Fruit fly (Drosophila melanogaster) whole organism, embryonic: Measurements from ENCODE around the gene CG43060.

Source experiments
- CG10274 ChIP-seq: fragments of 200-800 bp; sonication (Bioruptor generic); optimal IDR thresholded peaks from 3 replicates; lab custom pipeline; 2017; ENCODE audit warnings: missing biosample characterization, mild to moderate bottlenecking, missing genetic modification characterization
- CG12104 ChIP-seq: fragments of 200-800 bp; sonication (Bioruptor generic); optimal IDR thresholded peaks from 3 replicates; lab custom pipeline; 2016; ENCODE audit warnings: missing biosample characterization, missing genetic modification characterization
- CG12659 ChIP-seq: fragments of 200-800 bp; sonication (Bioruptor generic); optimal IDR thresholded peaks from 3 replicates; lab custom pipeline; 2017; ENCODE audit warnings: mild to moderate bottlenecking, missing biosample characterization, missing genetic modification reagents, missing genetic modification characterization
- CG13287 ChIP-seq: fragments of 200-800 bp; sonication (Bioruptor generic); IDR thresholded peaks from 2 replicates; pipeline ENCODE4 v1.3.6; 2022; ENCODE audit warnings: missing biosample characterization, missing genetic modification characterization; ENCODE audit not compliant: partially characterized antibody
- CG14050 ChIP-seq: fragments of 200-800 bp; sonication (Bioruptor generic); IDR thresholded peaks from 3 replicates; pipeline ENCODE4 v1.3.6; 2022; ENCODE audit warnings: missing biosample characterization, missing genetic modification characterization
- CG1603 ChIP-seq: fragments of 200-800 bp; sonication (Bioruptor generic); optimal IDR thresholded peaks from 2 replicates; lab custom pipeline; 2019; ENCODE audit warnings: missing biosample characterization, mild to moderate bottlenecking, missing genetic modification characterization, moderate library complexity
- CG17568 ChIP-seq: fragments of 200-800 bp; sonication (Bioruptor generic); optimal IDR thresholded peaks from 2 replicates; lab custom pipeline; 2018; ENCODE audit warnings: missing biosample characterization, mild to moderate bottlenecking, missing genetic modification characterization, moderate library complexity
- CG17829 ChIP-seq: fragments of 200-800 bp; optimal IDR thresholded peaks from 2 replicates; lab custom pipeline; 2019; ENCODE audit warnings: missing biosample characterization, mild to moderate bottlenecking, missing genetic modification characterization, moderate library complexity
- CG18619 ChIP-seq: fragments of 200-800 bp; sonication (Bioruptor generic); optimal IDR thresholded peaks from 3 replicates; lab custom pipeline; 2017; ENCODE audit warnings: missing biosample characterization, mild to moderate bottlenecking, missing genetic modification characterization
- CG3281 ChIP-seq: fragments of 200-800 bp; sonication (Bioruptor generic); optimal IDR thresholded peaks from 3 replicates; lab custom pipeline; 2017; ENCODE audit warnings: missing biosample characterization, mild to moderate bottlenecking, missing genetic modification characterization
- CG34376 ChIP-seq: fragments of 200-800 bp; sonication (Bioruptor generic); optimal IDR thresholded peaks from 2 replicates; lab custom pipeline; 2018; ENCODE audit warnings: missing biosample characterization, mild to moderate bottlenecking, missing genetic modification characterization
- CG6689 ChIP-seq: fragments of 200-800 bp; sonication (Bioruptor generic); IDR thresholded peaks from 2 replicates; pipeline ENCODE4 v1.3.6; 2022; ENCODE audit warnings: missing biosample characterization, missing genetic modification characterization
- CG6854 ChIP-seq: fragments of 200-800 bp; sonication (Bioruptor generic); optimal IDR thresholded peaks from 3 replicates; lab custom pipeline; 2017; ENCODE audit warnings: missing biosample characterization, mild to moderate bottlenecking, missing genetic modification characterization
- CG9609 ChIP-seq: fragments of 200-800 bp; sonication (Bioruptor generic); optimal IDR thresholded peaks from 3 replicates; lab custom pipeline; 2016; ENCODE audit warnings: missing biosample characterization, missing genetic modification characterization
- CG9797 ChIP-seq: fragments of 200-800 bp; sonication (Bioruptor generic); optimal IDR thresholded peaks from 3 replicates; lab custom pipeline; 2018; ENCODE audit warnings: missing biosample characterization, mild to moderate bottlenecking, missing genetic modification characterization
- CHES-1-like ChIP-seq: fragments of 200-800 bp; sonication (Bioruptor generic); optimal IDR thresholded peaks from 2 replicates; lab custom pipeline; 2016; ENCODE audit warnings: missing biosample characterization, missing genetic modification characterization
- Chrac-16 ChIP-seq: fragments of 200-800 bp; sonication (Bioruptor generic); optimal IDR thresholded peaks from 3 replicates; lab custom pipeline; 2016; ENCODE audit warnings: missing biosample characterization, missing genetic modification characterization
- D ChIP-seq, 2 experiments: fragments of 200-800 bp in 1 of 2; fragments of >200 bp in 1 of 2; sonication (Bioruptor generic) in 1 of 2; optimal IDR thresholded peaks; 2 replicates in 1 of 2; 3 replicates in 1 of 2; lab custom pipeline; 2017; ENCODE audit warnings: mild to moderate bottlenecking in 1 of 2, missing biosample characterization in 1 of 2, missing genetic modification characterization in 1 of 2, missing genetic modification reagents in 1 of 2
- Doc3 ChIP-seq: fragments of 200-800 bp; sonication (Bioruptor generic); IDR thresholded peaks from 3 replicates; pipeline ENCODE4 v1.3.6; 2022; ENCODE audit warnings: missing biosample characterization, missing genetic modification characterization; ENCODE audit not compliant: partially characterized antibody
- Eip74EF ChIP-seq, 2 experiments: fragments of 200-800 bp in 1 of 2; fragments of >200 bp in 1 of 2; sonication (Bioruptor generic) in 1 of 2; optimal IDR thresholded peaks; 2 replicates each; lab custom pipeline; 2017 to 2019; ENCODE audit warnings: missing biosample characterization in 2 of 2, missing genetic modification characterization in 2 of 2, mild to moderate bottlenecking in 1 of 2, moderate library complexity in 1 of 2
- H2.0 ChIP-seq: fragments of 200-800 bp; sonication (Bioruptor generic); IDR thresholded peaks from 2 replicates; pipeline ENCODE4 v1.3.6; 2022; ENCODE audit warnings: missing biosample characterization, missing genetic modification characterization
- HLH4C ChIP-seq: fragments of 200-800 bp; sonication (Bioruptor generic); IDR thresholded peaks from 3 replicates; pipeline ENCODE4 v1.3.6; 2022; ENCODE audit warnings: missing biosample characterization, missing genetic modification characterization; ENCODE audit not compliant: partially characterized antibody
- HLHmδ ChIP-seq: fragments of 200-800 bp; sonication (Bioruptor generic); optimal IDR thresholded peaks from 2 replicates; lab custom pipeline; 2018; ENCODE audit warnings: missing biosample characterization, mild to moderate bottlenecking, missing genetic modification characterization, moderate library complexity
- Kr ChIP-seq: fragments of 200-800 bp; sonication (Bioruptor generic); optimal IDR thresholded peaks from 2 replicates; lab custom pipeline; 2017; ENCODE audit warnings: missing biosample characterization, mild to moderate bottlenecking, missing genetic modification characterization
- Lpt ChIP-seq: fragments of >200 bp; optimal IDR thresholded peaks from 2 replicates; lab custom pipeline; 2018; ENCODE audit warnings: missing biosample characterization, missing genetic modification characterization
- MESR4 ChIP-seq: fragments of 200-800 bp; sonication (Bioruptor generic); optimal IDR thresholded peaks from 2 replicates; lab custom pipeline; 2018; ENCODE audit warnings: missing biosample characterization, mild to moderate bottlenecking, missing genetic modification characterization, moderate library complexity
- NfI ChIP-seq: fragments of 200-800 bp; sonication (Bioruptor generic); optimal IDR thresholded peaks from 3 replicates; lab custom pipeline; 2018; ENCODE audit warnings: missing biosample characterization, mild to moderate bottlenecking, missing genetic modification characterization, moderate library complexity
- Opbp ChIP-seq: fragments of 200-800 bp; sonication (Bioruptor generic); IDR thresholded peaks from 3 replicates; pipeline ENCODE4 v1.3.6; 2022; ENCODE audit warnings: missing biosample characterization, missing genetic modification characterization; ENCODE audit not compliant: partially characterized antibody
- Spps ChIP-seq: fragments of 200-800 bp; sonication (Bioruptor generic); optimal IDR thresholded peaks from 2 replicates; lab custom pipeline; 2018; ENCODE audit warnings: missing biosample characterization, mild to moderate bottlenecking, missing genetic modification characterization
- Sry-δ ChIP-seq: fragments of 200-800 bp; sonication (Bioruptor generic); optimal IDR thresholded peaks from 2 replicates; lab custom pipeline; 2016; ENCODE audit warnings: missing biosample characterization, missing genetic modification characterization
- Stat92E ChIP-seq, 3 experiments: fragments of >200 bp in 2 of 3; fragments of 200-800 bp in 1 of 3; sonication (Bioruptor generic) in 1 of 3; optimal IDR thresholded peaks; 2 replicates each; lab custom pipeline; 2017 to 2019; ENCODE audit warnings: missing biosample characterization in 3 of 3, missing genetic modification characterization in 3 of 3, mild to moderate bottlenecking in 1 of 3, moderate library complexity in 1 of 3
- Vsx1 ChIP-seq: fragments of 200-800 bp; sonication (Bioruptor generic); optimal IDR thresholded peaks from 2 replicates; lab custom pipeline; 2017; ENCODE audit warnings: missing biosample characterization, mild to moderate bottlenecking, missing genetic modification characterization, missing genetic modification reagents
- YL-1 ChIP-seq: fragments of 200-800 bp; sonication (Bioruptor generic); optimal IDR thresholded peaks from 3 replicates; lab custom pipeline; 2017; ENCODE audit warnings: missing biosample characterization, mild to moderate bottlenecking, missing genetic modification characterization
- btn ChIP-seq: fragments of 200-800 bp; sonication (Bioruptor generic); optimal IDR thresholded peaks from 2 replicates; lab custom pipeline; 2016; ENCODE audit warnings: missing biosample characterization, missing genetic modification characterization
- cad ChIP-seq: fragments of >200 bp; optimal IDR thresholded peaks from 2 replicates; lab custom pipeline; 2017; ENCODE audit warnings: missing biosample characterization, missing genetic modification characterization
- cg ChIP-seq: fragments of 200-800 bp; sonication (Bioruptor generic); optimal IDR thresholded peaks from 3 replicates; lab custom pipeline; 2019; ENCODE audit warnings: missing biosample characterization, mild to moderate bottlenecking, missing genetic modification characterization, moderate library complexity
- chinmo ChIP-seq: fragments of 200-800 bp; sonication (Bioruptor generic); IDR thresholded peaks from 4 replicates; pipeline ENCODE4 v1.3.6; 2022; ENCODE audit warnings: missing biosample characterization, missing genetic modification characterization; ENCODE audit not compliant: partially characterized antibody
- dm ChIP-seq: fragments of 200-800 bp; sonication (Bioruptor generic); optimal IDR thresholded peaks from 3 replicates; lab custom pipeline; 2016; ENCODE audit warnings: missing biosample characterization, missing genetic modification characterization
- kni ChIP-seq: fragments of 200-800 bp; sonication (Bioruptor generic); optimal IDR thresholded peaks from 3 replicates; lab custom pipeline; 2017; ENCODE audit warnings: mild to moderate bottlenecking, missing biosample characterization, missing genetic modification reagents, missing genetic modification characterization
- scrt ChIP-seq: fragments of 200-800 bp; sonication (Bioruptor generic); optimal IDR thresholded peaks from 2 replicates; lab custom pipeline; 2018; ENCODE audit warnings: missing biosample characterization, mild to moderate bottlenecking, missing genetic modification characterization, moderate library complexity
- sd ChIP-seq: fragments of 200-800 bp; sonication (Bioruptor generic); optimal IDR thresholded peaks from 3 replicates; lab custom pipeline; 2018; ENCODE audit warnings: missing biosample characterization, mild to moderate bottlenecking, missing genetic modification characterization, moderate library complexity
- so ChIP-seq: fragments of 200-800 bp; sonication (Bioruptor generic); IDR thresholded peaks from 3 replicates; pipeline ENCODE4 v1.3.6; 2022; ENCODE audit warnings: missing biosample characterization, missing genetic modification characterization
- ssp ChIP-seq: fragments of 200-800 bp; sonication (Bioruptor generic); IDR thresholded peaks from 2 replicates; pipeline ENCODE4 v1.3.6; 2022; ENCODE audit warnings: missing biosample characterization, missing genetic modification characterization
- tll ChIP-seq, 2 experiments: fragments of 200-800 bp in 1 of 2; fragments of >200 bp in 1 of 2; sonication (Bioruptor generic) in 1 of 2; optimal IDR thresholded peaks; 2 replicates each; lab custom pipeline; 2017 to 2019; ENCODE audit warnings: missing biosample characterization in 2 of 2, missing genetic modification characterization in 2 of 2, mild to moderate bottlenecking in 1 of 2, moderate library complexity in 1 of 2
- tna ChIP-seq: fragments of 200-800 bp; sonication (Bioruptor generic); IDR thresholded peaks from 2 replicates; pipeline ENCODE4 v1.3.6; 2022; ENCODE audit warnings: missing biosample characterization, missing genetic modification characterization; ENCODE audit not compliant: partially characterized antibody
- vnd ChIP-seq: fragments of 200-800 bp; sonication (Bioruptor generic); IDR thresholded peaks from 3 replicates; pipeline ENCODE4 v1.3.6; 2022; ENCODE audit warnings: missing biosample characterization, missing genetic modification characterization; ENCODE audit not compliant: partially characterized antibody

Gene CG43060

DNA sequence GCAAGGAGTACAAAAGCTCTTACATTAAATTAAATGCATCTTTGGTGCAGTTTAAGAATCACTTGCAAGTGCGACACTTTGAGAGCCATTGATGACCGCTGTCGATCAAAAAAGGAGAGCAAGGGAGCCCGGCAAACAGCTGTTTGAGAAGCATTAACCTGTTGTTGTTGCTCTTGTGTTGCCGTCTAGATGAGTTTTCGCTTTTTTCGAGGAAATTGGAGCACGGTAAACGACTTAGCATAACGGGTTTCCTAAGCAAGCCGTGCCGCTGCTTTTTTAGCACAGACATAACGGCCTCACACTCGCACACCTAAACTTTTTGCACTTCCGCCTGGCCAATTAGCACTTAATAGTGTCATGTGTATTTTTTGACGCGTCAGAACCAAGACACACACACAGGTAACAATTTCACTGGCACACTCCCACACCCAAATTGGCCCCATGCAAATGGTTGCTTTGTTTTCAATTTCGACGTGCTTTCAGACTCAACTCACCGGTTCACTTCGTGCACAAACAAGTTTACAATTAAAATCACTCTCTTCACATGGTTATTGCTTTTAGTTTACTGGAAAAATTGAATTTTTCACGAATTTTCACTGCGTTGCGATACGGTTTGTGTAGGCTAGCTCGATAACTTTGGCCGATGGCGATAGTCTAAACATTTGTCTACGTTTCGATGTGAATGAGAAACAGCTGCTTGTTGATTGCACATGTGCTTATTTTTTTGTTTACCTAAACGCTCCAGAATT lies 10.7 kb upstream of the CG43060 start, which contains the start of the genes CG10903 and CG2747 (continued):
- TF ChIP-seq tna (GFP tag; lab: Robert Waterston, UW) (peak; percentile 35), so (GFP tag; lab: Robert Waterston, UW) (no peak), chinmo (GFP tag; lab: Robert Waterston, UW) (peak; percentile 59; the same call in 1 of the 4 replicates), HLH4C (GFP tag; lab: Robert Waterston, UW) (peak; percentile 52; the same call in 1 of the 3 replicates), Opbp (GFP tag; lab: Robert Waterston, UW) (peak; percentile 59; the same call in 1 of the 3 replicates), HLHmδ (GFP tag; lab: Kevin White, UChicago) (no peak), Eip74EF (GFP tag; optimal IDR thresholded peaks at IDR 0.05; lab: Kevin White, UChicago) (peak in 1 of 2 experiments; percentile 80), MESR4 (GFP tag; lab: Kevin White, UChicago) (peak; percentile 82), CG34376 (peak; percentile 49), CG3281 (no peak), YL-1 (GFP tag; lab: Kevin White, UChicago) (peak; percentile 79), sd (peak; percentile 79), CG12104 (no peak), ssp (GFP tag; lab: Robert Waterston, UW) (no peak), scrt (GFP tag; lab: Kevin White, UChicago) (peak; percentile 81), CG18619 (GFP tag; lab: Kevin White, UChicago) (no peak), CG12659 (GFP tag; lab: Kevin White, UChicago) (peak; percentile 56), NfI (GFP tag; lab: Kevin White, UChicago) (no peak), btn (GFP tag; lab: Kevin White, UChicago) (no peak), D (optimal IDR thresholded peaks at IDR 0.05; lab: Kevin White, UChicago) (peak; percentile 29), D (GFP tag; optimal IDR thresholded peaks at IDR 0.05; lab: Kevin White, UChicago) (no peak), CHES-1-like (peak; percentile 44), tll (GFP tag; optimal IDR thresholded peaks at IDR 0.05; lab: Kevin White, UChicago) (no peak), Lpt (GFP tag; lab: Kevin White, UChicago) (no peak), CG1603 (tag; lab: Kevin White, UChicago) (peak; percentile 47), Spps (tag; lab: Kevin White, UChicago) (no peak), Kr (no peak), Stat92E (GFP tag; optimal IDR thresholded peaks at IDR 0.05; lab: Kevin White, UChicago) (peak in 1 of 3 experiments; percentile 10), Chrac-16 (no peak), cad (GFP tag; lab: Kevin White, UChicago) (peak; percentile 67), vnd (GFP tag; lab: Robert Waterston, UW) (peak; percentile 33; the same call in 1 of the 3 replicates), CG17568 (GFP tag; lab: Kevin White, UChicago) (no peak), H2.0 (GFP tag; lab: Robert Waterston, UW) (no peak), CG6689 (no peak), Vsx1 (GFP tag; lab: Kevin White, UChicago) (peak; percentile 77), kni (peak; percentile 74), CG9797 (peak; percentile 12), CG14050 (GFP tag; lab: Robert Waterston, UW) (no peak), cg (GFP tag; lab: Kevin White, UChicago) (peak; percentile 80), CG10274 (GFP tag; lab: Kevin White, UChicago) (no peak), Sry-δ (GFP tag; lab: Kevin White, UChicago) (peak; percentile 58), CG13287 (peak; percentile 78), CG6854 (GFP tag; lab: Kevin White, UChicago) (peak; percentile 49), CG9609 (GFP tag; lab: Kevin White, UChicago) (no peak), CG17829 (tag; lab: Kevin White, UChicago) (peak; percentile 17), dm (GFP tag; lab: Kevin White, UChicago) (peak; percentile 89), Doc3 (GFP tag; lab: Robert Waterston, UW) (peak; percentile 64; the same call in 2 of the 3 replicates)
